Worm (Caenorhabditis elegans): Measurements from ENCODE around the gene C16D9.4.

ce11 chrV:8247311-8248105 lies 4.8 kb upstream of the C16D9.4 start:
- TF ChIP-seq tbp1 (GFP tag; optimal IDR thresholded peaks at IDR 0.05) (peak; percentile 88), ceh-40 (GFP tag; IDR thresholded peaks at IDR 0.05) (no peak), Y67H2A.10 (GFP tag; conservative IDR thresholded peaks at IDR 0.05) (no peak), madf-10 (tag; optimal IDR thresholded peaks at IDR 0.05) (peak; percentile 39)
